Fruit fly (Drosophila melanogaster) whole organism, embryonic: ENCODE data around the gene mRpL19.

Source experiments
- Atf3 ChIP-seq: fragments of 200-800 bp; sonication (Bioruptor generic); optimal IDR thresholded peaks from 3 replicates; lab custom pipeline; 2016; ENCODE audit warnings: missing biosample characterization, missing genetic modification characterization
- BEAF-32 ChIP-seq: fragments of 200-800 bp; sonication (Bioruptor generic); optimal IDR thresholded peaks from 3 replicates; lab custom pipeline; 2017; ENCODE audit warnings: missing biosample characterization, missing genetic modification characterization, mild to moderate bottlenecking, moderate library complexity, missing genetic modification reagents
- CG11093 ChIP-seq: fragments of 200-800 bp; sonication (Bioruptor generic); IDR thresholded peaks from 3 replicates; pipeline ENCODE4 v1.3.6; 2022; ENCODE audit warnings: missing biosample characterization, missing genetic modification characterization
- CG11504 ChIP-seq: fragments of 200-800 bp; sonication (Bioruptor generic); optimal IDR thresholded peaks from 3 replicates; lab custom pipeline; 2019; ENCODE audit warnings: missing biosample characterization, mild to moderate bottlenecking, missing genetic modification characterization, moderate library complexity
- CG11723 ChIP-seq: fragments of 200-800 bp; sonication (Bioruptor generic); optimal IDR thresholded peaks from 2 replicates; lab custom pipeline; 2017; ENCODE audit warnings: missing biosample characterization, mild to moderate bottlenecking, missing genetic modification characterization
- CG12391 ChIP-seq: fragments of 200-800 bp; sonication (Bioruptor generic); optimal IDR thresholded peaks from 3 replicates; lab custom pipeline; 2018; ENCODE audit warnings: missing biosample characterization, mild to moderate bottlenecking, missing genetic modification characterization, moderate library complexity
- CG13296 ChIP-seq: fragments of 200-800 bp; sonication (Bioruptor generic); optimal IDR thresholded peaks from 3 replicates; lab custom pipeline; 2018; ENCODE audit warnings: missing biosample characterization, mild to moderate bottlenecking, missing genetic modification characterization
- CG15011 ChIP-seq: fragments of 200-800 bp; sonication (Bioruptor generic); optimal IDR thresholded peaks from 3 replicates; lab custom pipeline; 2018; ENCODE audit warnings: missing biosample characterization, mild to moderate bottlenecking, missing genetic modification characterization
- CG15601 ChIP-seq: fragments of 200-800 bp; sonication (Bioruptor generic); optimal IDR thresholded peaks from 3 replicates; lab custom pipeline; 2019; ENCODE audit warnings: missing biosample characterization, mild to moderate bottlenecking, missing genetic modification characterization, moderate library complexity
- CG17802 ChIP-seq: fragments of 200-800 bp; sonication (Bioruptor generic); optimal IDR thresholded peaks from 2 replicates; lab custom pipeline; 2018; ENCODE audit warnings: missing biosample characterization, mild to moderate bottlenecking, missing genetic modification characterization, moderate library complexity
- CG2889 ChIP-seq: fragments of 200-800 bp; sonication (Bioruptor generic); IDR thresholded peaks from 3 replicates; pipeline ENCODE4 v1.3.6; 2022; ENCODE audit warnings: missing biosample characterization, missing genetic modification characterization
- CG30403 ChIP-seq: fragments of 200-800 bp; sonication (Bioruptor generic); optimal IDR thresholded peaks from 3 replicates; lab custom pipeline; 2016; ENCODE audit warnings: missing biosample characterization, missing genetic modification characterization
- CG30431 ChIP-seq: fragments of 200-800 bp; sonication (Bioruptor generic); optimal IDR thresholded peaks from 2 replicates; lab custom pipeline; 2017; ENCODE audit warnings: missing biosample characterization, missing genetic modification characterization
- CG3281 ChIP-seq: fragments of 200-800 bp; sonication (Bioruptor generic); optimal IDR thresholded peaks from 3 replicates; lab custom pipeline; 2017; ENCODE audit warnings: missing biosample characterization, mild to moderate bottlenecking, missing genetic modification characterization
- CG33557 ChIP-seq: fragments of 200-800 bp; sonication (Bioruptor generic); optimal IDR thresholded peaks from 2 replicates; lab custom pipeline; 2019; ENCODE audit warnings: missing biosample characterization, mild to moderate bottlenecking, missing genetic modification characterization, moderate library complexity
- CG3847 ChIP-seq: fragments of 200-800 bp; sonication (Bioruptor generic); IDR thresholded peaks from 2 replicates; pipeline ENCODE4 v1.3.6; 2022; ENCODE audit warnings: missing biosample characterization, missing genetic modification characterization
- CG3995 ChIP-seq: fragments of 200-800 bp; sonication (Bioruptor generic); optimal IDR thresholded peaks from 3 replicates; lab custom pipeline; 2016; ENCODE audit warnings: missing biosample characterization, missing genetic modification characterization
- CG6689 ChIP-seq: fragments of 200-800 bp; sonication (Bioruptor generic); IDR thresholded peaks from 2 replicates; pipeline ENCODE4 v1.3.6; 2022; ENCODE audit warnings: missing biosample characterization, missing genetic modification characterization
- Camta ChIP-seq: fragments of 200-800 bp; sonication (Bioruptor generic); optimal IDR thresholded peaks from 2 replicates; lab custom pipeline; 2016; ENCODE audit warnings: missing biosample characterization, missing genetic modification characterization
- Dbx ChIP-seq: fragments of 200-800 bp; sonication (Bioruptor generic); IDR thresholded peaks from 3 replicates; pipeline ENCODE4 v1.3.6; 2022; ENCODE audit warnings: missing biosample characterization, missing genetic modification characterization
- Dip3 ChIP-seq: fragments of 200-800 bp; sonication (Bioruptor generic); optimal IDR thresholded peaks from 3 replicates; lab custom pipeline; 2016; ENCODE audit warnings: missing biosample characterization, missing genetic modification characterization
- Doc3 ChIP-seq: fragments of 200-800 bp; sonication (Bioruptor generic); IDR thresholded peaks from 3 replicates; pipeline ENCODE4 v1.3.6; 2022; ENCODE audit warnings: missing biosample characterization, missing genetic modification characterization; ENCODE audit not compliant: partially characterized antibody
- ERR ChIP-seq: fragments of 200-800 bp; sonication (Bioruptor generic); optimal IDR thresholded peaks from 2 replicates; lab custom pipeline; 2016; ENCODE audit warnings: missing biosample characterization, missing genetic modification characterization
- Elba2 ChIP-seq: fragments of 200-800 bp; sonication (Bioruptor generic); optimal IDR thresholded peaks from 3 replicates; lab custom pipeline; 2016; ENCODE audit warnings: missing biosample characterization, missing genetic modification characterization
- Ets65A ChIP-seq: fragments of 200-800 bp; sonication (Bioruptor generic); peaks from one replicate; lab custom pipeline; 2016; ENCODE audit warnings: missing biosample characterization, missing genetic modification characterization
- Fer2 ChIP-seq: fragments of 200-800 bp; sonication (Bioruptor generic); optimal IDR thresholded peaks from 2 replicates; lab custom pipeline; 2018; ENCODE audit warnings: missing biosample characterization, mild to moderate bottlenecking, missing genetic modification characterization, moderate library complexity
- Hey ChIP-seq: fragments of 200-800 bp; sonication (Bioruptor generic); optimal IDR thresholded peaks from 3 replicates; lab custom pipeline; 2018; ENCODE audit warnings: missing biosample characterization, mild to moderate bottlenecking, missing genetic modification characterization
- HmgZ ChIP-seq: fragments of 200-800 bp; sonication (Bioruptor generic); optimal IDR thresholded peaks from 2 replicates; lab custom pipeline; 2018; ENCODE audit warnings: missing biosample characterization, mild to moderate bottlenecking, missing genetic modification characterization
- Sox100B ChIP-seq: fragments of 200-800 bp; sonication (Bioruptor generic); optimal IDR thresholded peaks from 3 replicates; lab custom pipeline; 2018; ENCODE audit warnings: missing biosample characterization, mild to moderate bottlenecking, missing genetic modification characterization
- Sox102F ChIP-seq: fragments of 200-800 bp; sonication (Bioruptor generic); optimal IDR thresholded peaks from 2 replicates; lab custom pipeline; 2018; ENCODE audit warnings: missing biosample characterization, mild to moderate bottlenecking, missing genetic modification characterization, moderate library complexity
- YL-1 ChIP-seq: fragments of 200-800 bp; sonication (Bioruptor generic); optimal IDR thresholded peaks from 3 replicates; lab custom pipeline; 2017; ENCODE audit warnings: missing biosample characterization, mild to moderate bottlenecking, missing genetic modification characterization
- az2 ChIP-seq: fragments of 200-800 bp; sonication (Bioruptor generic); optimal IDR thresholded peaks from 3 replicates; lab custom pipeline; 2016; ENCODE audit warnings: missing biosample characterization, missing genetic modification characterization
- cas ChIP-seq: fragments of 200-800 bp; sonication (Bioruptor generic); IDR thresholded peaks from 2 replicates; pipeline ENCODE4 v1.3.6; 2022; ENCODE audit warnings: missing biosample characterization, missing genetic modification characterization
- chif ChIP-seq, 2 experiments: fragments of 200-800 bp; sonication (Bioruptor generic); optimal IDR thresholded peaks; 3 replicates each; lab custom pipeline; 2016; ENCODE audit warnings: missing biosample characterization in 2 of 2, missing genetic modification characterization in 2 of 2
- chm ChIP-seq: fragments of 200-800 bp; sonication (Bioruptor generic); IDR thresholded peaks from 2 replicates; pipeline ENCODE4 v1.3.6; 2022; ENCODE audit warnings: missing biosample characterization, missing genetic modification characterization
- dysf ChIP-seq: fragments of 200-800 bp; sonication (Bioruptor generic); IDR thresholded peaks from 3 replicates; pipeline ENCODE4 v1.3.6; 2022; ENCODE audit warnings: missing biosample characterization, missing genetic modification characterization
- ems ChIP-seq: fragments of 200-800 bp; sonication (Bioruptor generic); optimal IDR thresholded peaks from 3 replicates; lab custom pipeline; 2016; ENCODE audit warnings: missing biosample characterization, missing genetic modification characterization
- esg ChIP-seq: fragments of 200-800 bp; sonication (Bioruptor generic); conservative IDR thresholded peaks from 2 replicates; pipeline ENCODE4 v1.3.6; 2022; ENCODE audit warnings: missing biosample characterization, missing genetic modification characterization
- lab ChIP-seq: fragments of 200-800 bp; sonication (Bioruptor generic); optimal IDR thresholded peaks from 3 replicates; lab custom pipeline; 2017; ENCODE audit warnings: missing biosample characterization, missing genetic modification characterization, mild to moderate bottlenecking, moderate library complexity, missing genetic modification reagents
- mirr ChIP-seq: fragments of 200-800 bp; sonication (Bioruptor generic); optimal IDR thresholded peaks from 3 replicates; lab custom pipeline; 2018; ENCODE audit warnings: missing biosample characterization, mild to moderate bottlenecking, missing genetic modification characterization
- nerfin-1 ChIP-seq: fragments of 200-800 bp; sonication (Bioruptor generic); optimal IDR thresholded peaks from 3 replicates; lab custom pipeline; 2019; ENCODE audit warnings: missing biosample characterization, mild to moderate bottlenecking, missing genetic modification characterization, moderate library complexity
- pb ChIP-seq: fragments of 200-800 bp; sonication (Bioruptor generic); optimal IDR thresholded peaks from 3 replicates; lab custom pipeline; 2016; ENCODE audit warnings: missing biosample characterization, missing genetic modification characterization
- pnt ChIP-seq: fragments of 200-800 bp; sonication (Bioruptor generic); optimal IDR thresholded peaks from 3 replicates; lab custom pipeline; 2016; ENCODE audit warnings: missing biosample characterization, missing genetic modification characterization
- sc ChIP-seq, 3 experiments: fragments of >200 bp in 2 of 3; fragments of 200-800 bp in 1 of 3; sonication (Bioruptor generic) in 1 of 3; optimal IDR thresholded peaks; 2 replicates in 2 of 3; 3 replicates in 1 of 3; lab custom pipeline; 2017; ENCODE audit warnings: mild to moderate bottlenecking in 1 of 3, missing biosample characterization in 1 of 3, missing genetic modification characterization in 1 of 3, missing genetic modification reagents in 1 of 3
- shn ChIP-seq: fragments of 200-800 bp; sonication (Bioruptor generic); optimal IDR thresholded peaks from 3 replicates; lab custom pipeline; 2016; ENCODE audit warnings: missing biosample characterization, missing genetic modification characterization
- sna ChIP-seq: fragments of 200-800 bp; sonication (Bioruptor generic); IDR thresholded peaks from 2 replicates; pipeline ENCODE4 v1.3.6; 2022; ENCODE audit warnings: missing biosample characterization, missing genetic modification characterization; ENCODE audit not compliant: partially characterized antibody
- tin ChIP-seq: fragments of 200-800 bp; sonication (Bioruptor generic); optimal IDR thresholded peaks from 3 replicates; lab custom pipeline; 2016; ENCODE audit warnings: missing biosample characterization, missing genetic modification characterization
- tna ChIP-seq: fragments of 200-800 bp; sonication (Bioruptor generic); IDR thresholded peaks from 2 replicates; pipeline ENCODE4 v1.3.6; 2022; ENCODE audit warnings: missing biosample characterization, missing genetic modification characterization; ENCODE audit not compliant: partially characterized antibody
- vfl ChIP-seq: fragments of 200-800 bp; sonication (Bioruptor generic); optimal IDR thresholded peaks from 2 replicates; lab custom pipeline; 2016; ENCODE audit warnings: missing biosample characterization, missing genetic modification characterization

The mRpL19 gene

DNA sequence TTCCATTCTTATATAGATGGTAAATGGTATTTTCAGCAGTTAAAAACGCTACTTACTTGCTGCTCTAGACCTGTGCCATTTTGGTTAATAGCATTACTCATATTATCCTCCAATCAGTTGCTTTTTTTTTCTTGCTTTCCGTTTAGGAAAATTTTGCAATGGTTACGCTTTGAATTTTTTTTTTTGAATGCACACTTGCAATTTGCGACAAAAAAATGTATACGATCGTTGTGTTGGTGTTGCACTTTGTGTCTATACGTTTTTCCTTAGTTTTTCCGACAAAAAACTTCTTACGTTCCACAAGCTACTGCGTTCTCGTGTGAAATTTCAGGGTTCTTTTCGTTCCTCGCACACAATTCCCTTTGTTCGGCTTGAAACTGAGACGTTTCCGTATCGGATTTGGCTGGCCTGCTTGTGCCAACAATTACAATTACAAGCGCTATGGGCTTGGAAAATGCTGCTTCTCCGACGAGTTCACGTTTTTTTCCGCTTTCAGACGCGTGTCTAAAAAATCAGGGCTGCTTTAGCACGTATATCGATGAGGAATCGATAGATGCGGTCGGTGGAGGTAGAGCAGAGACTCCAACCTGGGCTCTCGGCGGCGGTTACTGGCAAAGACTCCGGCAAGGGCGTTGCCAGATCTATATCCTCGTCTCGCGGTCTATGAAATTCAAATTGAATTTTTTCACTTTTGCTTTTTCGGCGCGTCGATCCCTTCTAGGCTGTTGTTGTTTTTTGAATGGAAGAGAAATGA is 13.8 kb upstream of the mRpL19 start (continued):
- TF ChIP-seq CG30431 (GFP tag; lab: Kevin White, UChicago) (no peak), Atf3 (no peak), chm (peak; percentile 56), Fer2 (tag; lab: Kevin White, UChicago) (no peak), Ets65A (GFP tag; lab: Kevin White, UChicago) (peak; percentile 84), lab (GFP tag; lab: Kevin White, UChicago) (peak; percentile 83), sc (optimal IDR thresholded peaks at IDR 0.05; lab: Kevin White, UChicago) (no peak), sc (GFP tag; optimal IDR thresholded peaks at IDR 0.05; lab: Kevin White, UChicago) (no peak), CG15011 (GFP tag; lab: Kevin White, UChicago) (no peak), mirr (GFP tag; lab: Kevin White, UChicago) (peak; percentile 29), CG30403 (peak; percentile 18), CG17802 (tag; lab: Kevin White, UChicago) (no peak), CG2889 (GFP tag; lab: Robert Waterston, UW) (no peak), CG13296 (GFP tag; lab: Kevin White, UChicago) (peak; percentile 12), BEAF-32 (GFP tag; lab: Kevin White, UChicago) (peak; percentile 97), HmgZ (tag; lab: Kevin White, UChicago) (peak; percentile 94), CG33557 (GFP tag; lab: Kevin White, UChicago) (peak; percentile 51), Dbx (GFP tag; lab: Robert Waterston, UW) (peak; percentile 80; the same call in 2 of the 3 replicates), dysf (peak; percentile 51; the same call in 2 of the 3 replicates), tna (GFP tag; lab: Robert Waterston, UW) (peak; percentile 87), CG3995 (GFP tag; lab: Kevin White, UChicago) (peak; percentile 64), Camta (peak; percentile 34), Sox102F (GFP tag; lab: Kevin White, UChicago) (no peak), CG11093 (no peak), az2 (GFP tag; lab: Kevin White, UChicago) (no peak), vfl (GFP tag; lab: Kevin White, UChicago) (no peak), nerfin-1 (tag; lab: Kevin White, UChicago) (peak; percentile 39), YL-1 (GFP tag; lab: Kevin White, UChicago) (peak; percentile 90), ERR (peak; percentile 61), CG11504 (tag; lab: Kevin White, UChicago) (peak; percentile 66), pb (GFP tag; lab: Kevin White, UChicago) (no peak), chif (GFP tag; optimal IDR thresholded peaks at IDR 0.05; lab: Kevin White, UChicago) (peak in 1 of 2 experiments; percentile 23), Dip3 (GFP tag; lab: Kevin White, UChicago) (peak; percentile 27), Elba2 (peak; percentile 2), Hey (tag; lab: Kevin White, UChicago) (peak; percentile 69), CG3847 (GFP tag; lab: Robert Waterston, UW) (peak; percentile 83), CG3281 (GFP tag; lab: Kevin White, UChicago) (peak; percentile 40), CG11723 (GFP tag; lab: Kevin White, UChicago) (peak; percentile 32), CG12391 (tag; lab: Kevin White, UChicago) (peak; percentile 46), Sox100B (GFP tag; lab: Kevin White, UChicago) (no peak), ems (GFP tag; lab: Kevin White, UChicago) (peak; percentile 53), esg (no peak), tin (GFP tag; lab: Kevin White, UChicago) (peak; percentile 37), pnt (no peak), CG15601 (tag; lab: Kevin White, UChicago) (peak; percentile 60), Doc3 (GFP tag; lab: Robert Waterston, UW) (peak; percentile 67), cas (GFP tag; lab: Robert Waterston, UW) (no peak), shn (GFP tag; lab: Kevin White, UChicago) (peak; percentile 61), sna (GFP tag; lab: Robert Waterston, UW) (peak; percentile 81), CG6689 (GFP tag; lab: Robert Waterston, UW) (no peak)
